Fruit fly (Drosophila melanogaster): Measurements from ENCODE around the gene CG5704.

Gene CG5704

dm6 chr3L:2163608-2164007 lies 7.2 kb downstream of the CG5704 start, which contains the start of gene CG15822 (continued):
- TF ChIP-seq vvl (GFP tag; IDR thresholded peaks at IDR 0.05) (peak; percentile 33; the same call in 1 of the 2 replicates), CG1024 (GFP tag; IDR thresholded peaks at IDR 0.05) (no peak), Deaf1 (tag; optimal IDR thresholded peaks at IDR 0.05) (no peak), wor (GFP tag; IDR thresholded peaks at IDR 0.05) (no peak), Dll (GFP tag; IDR thresholded peaks at IDR 0.05; ENCODE audit: partially characterized antibody) (no peak), pfk (GFP tag; optimal IDR thresholded peaks at IDR 0.05) (no peak), CG17612 (GFP tag; IDR thresholded peaks at IDR 0.05) (no peak), gro (GFP tag; optimal IDR thresholded peaks at IDR 0.05) (no peak), CG13287 (GFP tag; IDR thresholded peaks at IDR 0.05; ENCODE audit: partially characterized antibody) (peak; percentile 33; the same call in 1 of the 2 replicates), CG6689 (GFP tag; IDR thresholded peaks at IDR 0.05) (no peak), CG10366 (GFP tag; IDR thresholded peaks at IDR 0.05) (no peak), CG2202 (tag; optimal IDR thresholded peaks at IDR 0.05) (no peak), Lim3 (GFP tag; IDR thresholded peaks at IDR 0.05) (no peak), ftz-f1 (GFP tag; optimal IDR thresholded peaks at IDR 0.05) (peak; percentile 5), CG8290 (GFP tag; optimal IDR thresholded peaks at IDR 0.05) (no peak), CG8290 (tag; optimal IDR thresholded peaks at IDR 0.05) (peak in 1 of 2 experiments; percentile 19), CG12219 (GFP tag; optimal IDR thresholded peaks at IDR 0.05) (no peak), CG5180 (GFP tag; optimal IDR thresholded peaks at IDR 0.05) (peak; percentile 99), rib (GFP tag; IDR thresholded peaks at IDR 0.05) (peak; percentile 51; the same call in 1 of the 2 replicates), odd (GFP tag; optimal IDR thresholded peaks at IDR 0.05) (no peak)

- TF ChIP-seq Drgx (GFP tag; IDR thresholded peaks at IDR 0.05), result peak; percentile 55; the same call in 1 of the 2 replicates
- no peak for TF ChIP-seq bbx (GFP tag; IDR thresholded peaks at IDR 0.05; ENCODE audit: partially characterized antibody)
- TF ChIP-seq Pdp1 (GFP tag; optimal IDR thresholded peaks at IDR 0.05), result peak in 1 of 2 experiments; percentile 33
- no peak for TF ChIP-seq CG6654 (GFP tag; optimal IDR thresholded peaks at IDR 0.05)
Observed at dm6 chr3L:2162623-2163022, 8.1 kb downstream of the CG5704 start.

dm6 chr3L:2162019-2162418 lies 8.8 kb downstream of the CG5704 start:
- TF ChIP-seq ems (GFP tag; optimal IDR thresholded peaks at IDR 0.05) (peak; percentile 82), inv (GFP tag; IDR thresholded peaks at IDR 0.05; ENCODE audit: partially characterized antibody) (no peak), CG14050 (GFP tag; IDR thresholded peaks at IDR 0.05) (peak; percentile 71), CG10274 (GFP tag; optimal IDR thresholded peaks at IDR 0.05) (no peak), CG3838 (GFP tag; optimal IDR thresholded peaks at IDR 0.05) (no peak), scrt (GFP tag; optimal IDR thresholded peaks at IDR 0.05) (peak; percentile 38), chn (GFP tag; optimal IDR thresholded peaks at IDR 0.05) (peak; percentile 53), pnt (GFP tag; optimal IDR thresholded peaks at IDR 0.05) (peak; percentile 57), CG15696 (tag; optimal IDR thresholded peaks at IDR 0.05) (peak; percentile 33), CG4424 (GFP tag; optimal IDR thresholded peaks at IDR 0.05) (peak; percentile 76), CTCF (GFP tag; optimal IDR thresholded peaks at IDR 0.05) (peak; percentile 26), CG13424 (tag; optimal IDR thresholded peaks at IDR 0.05) (peak; percentile 83), klu (GFP tag; IDR thresholded peaks at IDR 0.05) (peak; percentile 55), CG31441 (GFP tag; IDR thresholded peaks at IDR 0.05) (peak; percentile 85), CG4730 (GFP tag; IDR thresholded peaks at IDR 0.05) (peak; percentile 68), cg (GFP tag; optimal IDR thresholded peaks at IDR 0.05) (no peak), ranshi (GFP tag; IDR thresholded peaks at IDR 0.05) (peak; percentile 76), CG10321 (GFP tag; IDR thresholded peaks at IDR 0.05) (peak; percentile 47; the same call in 1 of the 2 replicates), D19A (tag; optimal IDR thresholded peaks at IDR 0.05) (peak; percentile 75), CG18764 (GFP tag; optimal IDR thresholded peaks at IDR 0.05) (peak; percentile 78), CG7839 (tag; optimal IDR thresholded peaks at IDR 0.05) (peak; percentile 80), CG9876 (GFP tag; optimal IDR thresholded peaks at IDR 0.05) (no peak), slou (GFP tag; optimal IDR thresholded peaks at IDR 0.05) (no peak), Rfx (GFP tag; IDR thresholded peaks at IDR 0.05) (peak; percentile 80), hkb (optimal IDR thresholded peaks at IDR 0.05) (no peak), hkb (GFP tag; IDR thresholded peaks at IDR 0.05) (peak; percentile 91), zen2 (GFP tag; IDR thresholded peaks at IDR 0.05; ENCODE audit: partially characterized antibody) (no peak)

Measured in whole organism, embryonic.